Fruit fly (Drosophila melanogaster) whole organism, prepupa: Measurements from ENCODE around the gene for.

ENCODE experiments used
- Blimp-1 ChIP-seq: fragments of 200-800 bp; sonication (Bioruptor generic); optimal IDR thresholded peaks from 3 replicates; lab custom pipeline; 2017; ENCODE audit warnings: missing biosample characterization, missing genetic modification characterization, mild to moderate bottlenecking, moderate library complexity, missing genetic modification reagents
- CG11294 ChIP-seq: fragments of 200-800 bp; sonication (Bioruptor generic); IDR thresholded peaks from 2 replicates; pipeline ENCODE4 v1.3.6; 2022; ENCODE audit warnings: missing biosample characterization, missing genetic modification characterization
- CG11762 ChIP-seq: fragments of 200-800 bp; sonication (Bioruptor generic); optimal IDR thresholded peaks from 3 replicates; lab custom pipeline; 2016; ENCODE audit warnings: missing biosample characterization, missing genetic modification characterization; ENCODE audit not compliant: insufficient read depth
- Gug ChIP-seq: fragments of 200-800 bp; sonication (Bioruptor generic); IDR thresholded peaks from 2 replicates; pipeline ENCODE4 v1.3.6; 2022; ENCODE audit warnings: missing biosample characterization, missing genetic modification characterization
- Hr39 ChIP-seq: fragments of 200-800 bp; sonication (Bioruptor generic); optimal IDR thresholded peaks from 2 replicates; lab custom pipeline; 2016; ENCODE audit warnings: missing biosample characterization, missing genetic modification characterization
- OdsH ChIP-seq: fragments of 200-800 bp; sonication (Bioruptor generic); optimal IDR thresholded peaks from 3 replicates; lab custom pipeline; 2016; ENCODE audit warnings: missing biosample characterization, missing genetic modification characterization
- eg ChIP-seq: fragments of 200-800 bp; sonication (Bioruptor generic); IDR thresholded peaks from 3 replicates; pipeline ENCODE4 v1.3.6; 2022; ENCODE audit warnings: missing biosample characterization, missing genetic modification characterization
- salr ChIP-seq, 2 experiments: fragments of 200-800 bp; sonication (Bioruptor generic); optimal IDR thresholded peaks; 3 replicates each; lab custom pipeline; 2016 to 2018; ENCODE audit warnings: missing biosample characterization in 2 of 2, missing genetic modification characterization in 2 of 2, mild to moderate bottlenecking in 1 of 2

- TF ChIP-seq OdsH (no peak), eg (GFP tag; lab: Robert Waterston, UW) (no peak), salr (GFP tag; optimal IDR thresholded peaks at IDR 0.05; lab: Kevin White, UChicago) (no peak), Hr39 (GFP tag; lab: Kevin White, UChicago) (no peak), Gug (GFP tag; lab: Robert Waterston, UW) (no peak), CG11294 (GFP tag; lab: Robert Waterston, UW) (no peak), Blimp-1 (GFP tag; lab: Kevin White, UChicago) (no peak), CG11762 (GFP tag; lab: Kevin White, UChicago) (no peak)
These were observed 48.0 kb downstream of the for start for dm6 chr2L:3608781-3609180.
